Worm (Caenorhabditis elegans) whole organism, L1 larva: ENCODE measurements around the gene islo-1.
A peak's percentile ranks its signal among the peaks of the same experiment; 100 is the strongest.
"Not testable (repeated sequence)": the region's sequence is repeated elsewhere in the genome, so short reads cannot be mapped to it uniquely, and the experiment has no call there.

Experiments
- F16B12.6 ChIP-seq: fragments of 150-350 bp; optimal IDR thresholded peaks from 2 replicates; lab custom pipeline; 2014; ENCODE audit warnings: missing biosample characterization, missing genetic modification characterization
- aha-1 ChIP-seq: fragments of 150-350 bp; optimal IDR thresholded peaks from 2 replicates; lab custom pipeline; 2014; ENCODE audit warnings: missing biosample characterization, missing genetic modification characterization
- aly-2 ChIP-seq: fragments of 150-350 bp; optimal IDR thresholded peaks from 2 replicates; lab custom pipeline; 2014; ENCODE audit warnings: missing biosample characterization, missing genetic modification characterization
- ama-1 ChIP-seq: fragments of 150-350 bp; optimal IDR thresholded peaks from 2 replicates; lab custom pipeline; 2014
- dpl-1 ChIP-seq, 3 experiments: fragments of 150-350 bp in 2 of 3; sonication (generic microtip) in 1 of 3; optimal IDR thresholded peaks; 2 replicates each; lab custom pipeline; 2014 to 2017; ENCODE audit warnings: missing biosample characterization in 3 of 3, missing genetic modification characterization in 3 of 3, missing genetic modification reagents in 3 of 3
- dsc-1 ChIP-seq: sonication (generic microtip); optimal IDR thresholded peaks from 2 replicates; lab custom pipeline; 2016; ENCODE audit warnings: mild to moderate bottlenecking, missing genetic modification characterization, missing compliant biosample characterization
- efl-1 ChIP-seq, 4 experiments: fragments of 150-350 bp; optimal IDR thresholded peaks in 3 of 4; peaks in 1 of 4; 1 replicate in 1 of 4; 2 replicates in 3 of 4; lab custom pipeline; 2014; ENCODE audit warnings: missing biosample characterization in 2 of 4, missing genetic modification characterization in 2 of 4, missing genetic modification reagents in 2 of 4
- efl-3 ChIP-seq: fragments of 200-800 bp; sonication (Bioruptor generic); optimal IDR thresholded peaks from 2 replicates; lab custom pipeline; 2018; ENCODE audit warnings: mild to moderate bottlenecking, missing genetic modification characterization, missing compliant biosample characterization
- egl-13 ChIP-seq: sonication (generic microtip); optimal IDR thresholded peaks from 2 replicates; lab custom pipeline; 2016; ENCODE audit warnings: missing genotype, missing genetic modification reagents, missing genetic modification characterization, missing compliant biosample characterization
- fkh-8 ChIP-seq: sonication (generic microtip); optimal IDR thresholded peaks from 2 replicates; lab custom pipeline; 2016; ENCODE audit warnings: mild to moderate bottlenecking, missing genetic modification characterization, missing compliant biosample characterization
- hlh-17 ChIP-seq: fragments of 200-800 bp; sonication (Bioruptor generic); optimal IDR thresholded peaks from 2 replicates; lab custom pipeline; 2018; ENCODE audit warnings: missing genetic modification characterization, mild to moderate bottlenecking, missing compliant biosample characterization, moderate library complexity, borderline replicate concordance
- hpl-2 ChIP-seq: fragments of 150-350 bp; optimal IDR thresholded peaks from 2 replicates; lab custom pipeline; 2014; ENCODE audit warnings: missing biosample characterization, missing genetic modification reagents, missing genetic modification characterization
- isw-1 ChIP-seq: fragments of 200-800 bp; sonication (Bioruptor generic); IDR thresholded peaks from 2 replicates; pipeline ENCODE4 v1.3.6; 2022; ENCODE audit warnings: missing genetic modification characterization, missing compliant biosample characterization
- lin-13 ChIP-seq: fragments of 150-350 bp; optimal IDR thresholded peaks from 2 replicates; lab custom pipeline; 2014; ENCODE audit warnings: missing biosample characterization, missing genetic modification reagents, missing genetic modification characterization
- lin-35 ChIP-seq, 2 experiments: fragments of 150-350 bp; optimal IDR thresholded peaks; 2 replicates each; lab custom pipeline; 2014; ENCODE audit warnings: missing biosample characterization in 2 of 2, missing genetic modification characterization in 2 of 2, missing genetic modification reagents in 2 of 2
- lin-39 ChIP-seq: fragments of 150-350 bp; optimal IDR thresholded peaks from 2 replicates; lab custom pipeline; 2014; ENCODE audit warnings: missing biosample characterization, missing genetic modification reagents, missing genetic modification characterization
- lsy-2 ChIP-seq, 2 experiments: fragments of 150-350 bp; optimal IDR thresholded peaks; 2 replicates each; lab custom pipeline; 2014; ENCODE audit warnings: missing biosample characterization in 2 of 2, missing genetic modification characterization in 2 of 2
- mab-9 ChIP-seq: fragments of 200-800 bp; sonication (Bioruptor generic); IDR thresholded peaks from 2 replicates; pipeline ENCODE4 v1.3.6; 2022; ENCODE audit warnings: missing genetic modification reagents, missing genetic modification characterization, missing compliant biosample characterization
- nhr-11 ChIP-seq: fragments of 150-350 bp; optimal IDR thresholded peaks from 2 replicates; lab custom pipeline; 2014; ENCODE audit warnings: missing biosample characterization, missing genetic modification characterization
- nhr-28 ChIP-seq: fragments of 150-350 bp; optimal IDR thresholded peaks from 2 replicates; lab custom pipeline; 2014; ENCODE audit warnings: missing biosample characterization, missing genetic modification characterization
- nhr-47 ChIP-seq: sonication (generic microtip); optimal IDR thresholded peaks from 2 replicates; lab custom pipeline; 2016; ENCODE audit warnings: mild to moderate bottlenecking, missing genetic modification characterization, moderate library complexity, missing compliant biosample characterization
- pax-3 ChIP-seq: fragments of 200-800 bp; sonication (Bioruptor generic); optimal IDR thresholded peaks from 2 replicates; lab custom pipeline; 2018; ENCODE audit warnings: mild to moderate bottlenecking, missing genetic modification characterization, moderate library complexity, missing compliant biosample characterization
- skn-1 ChIP-seq: fragments of 150-350 bp; optimal IDR thresholded peaks from 2 replicates; lab custom pipeline; 2014; ENCODE audit warnings: missing biosample characterization, missing genetic modification characterization
- sox-4 ChIP-seq: sonication (generic microtip); optimal IDR thresholded peaks from 2 replicates; lab custom pipeline; 2016; ENCODE audit warnings: missing genetic modification characterization, missing compliant biosample characterization
- sptf-1 ChIP-seq: fragments of 150-350 bp; optimal IDR thresholded peaks from 2 replicates; lab custom pipeline; 2014; ENCODE audit warnings: missing biosample characterization, missing genetic modification characterization
- sup-37 ChIP-seq: fragments of 200-800 bp; sonication (Bioruptor generic); optimal IDR thresholded peaks from 2 replicates; lab custom pipeline; 2018; ENCODE audit warnings: mild to moderate bottlenecking, missing genetic modification characterization, missing compliant biosample characterization
- unc-30 ChIP-seq: sonication (generic microtip); optimal IDR thresholded peaks from 2 replicates; lab custom pipeline; 2017; ENCODE audit warnings: missing biosample characterization, missing genetic modification characterization
- unc-62 ChIP-seq: fragments of 150-350 bp; optimal IDR thresholded peaks from 2 replicates; lab custom pipeline; 2014; ENCODE audit warnings: missing biosample characterization, missing genetic modification reagents, missing genetic modification characterization
- vab-15 ChIP-seq: sonication (generic microtip); optimal IDR thresholded peaks from 2 replicates; lab custom pipeline; 2017; ENCODE audit warnings: missing genotype, mild to moderate bottlenecking, missing genetic modification characterization, missing compliant biosample characterization
- zag-1 ChIP-seq: fragments of 150-350 bp; optimal IDR thresholded peaks from 2 replicates; lab custom pipeline; 2014; ENCODE audit warnings: missing biosample characterization, missing genetic modification characterization

islo-1 gene

ce11 chrIV:8115462-8115861 is 20.7 kb upstream of the islo-1 start, which contains the start of gene irld-8:
Gene irld-8 (plus strand): TSS chrIV:8115762.
- TF ChIP-seq nhr-47 (tag; lab: Kevin White, UChicago), result no peak
- TF ChIP-seq zag-1 (tag; lab: Kevin White, UChicago), result no peak
- TF ChIP-seq sptf-1 (tag; lab: Kevin White, UChicago), result no peak
- no peak for TF ChIP-seq aly-2 (tag; lab: Kevin White, UChicago)
- no peak for TF ChIP-seq mab-9 (GFP tag; lab: Robert Waterston, UW)
- TF ChIP-seq skn-1 (tag; lab: Kevin White, UChicago), result no peak
- TF ChIP-seq hpl-2 (GFP tag; lab: Kevin White, UChicago), result no peak
- TF ChIP-seq efl-1 (optimal IDR thresholded peaks at IDR 0.05; lab: Kevin White, UChicago), result no peak
- TF ChIP-seq efl-1 (GFP tag; optimal IDR thresholded peaks at IDR 0.05 in 1 of 2; lab: Kevin White, UChicago), result no peak
- no peak for TF ChIP-seq nhr-11 (tag; lab: Kevin White, UChicago)
- no peak for TF ChIP-seq F16B12.6 (tag; lab: Kevin White, UChicago)
- TF ChIP-seq lin-13, result no peak
- TF ChIP-seq vab-15 (tag; lab: Kevin White, UChicago), result no peak

ce11 chrIV:8118790-8119189 is 17.4 kb upstream of the islo-1 start, which contains the start of gene F42G8.8:
Gene F42G8.8 (plus strand): TSS chrIV:8119090.
- no peak for TF ChIP-seq ama-1 (lab: Kevin White, UChicago)
- TF ChIP-seq lin-39 (tag; lab: Kevin White, UChicago), result no peak
- no peak for TF ChIP-seq mab-9 (GFP tag; lab: Robert Waterston, UW)
- TF ChIP-seq sup-37 (GFP tag; lab: Kevin White, UChicago), result no peak
- TF ChIP-seq, all 84 proteins: peak for 0

DNA sequence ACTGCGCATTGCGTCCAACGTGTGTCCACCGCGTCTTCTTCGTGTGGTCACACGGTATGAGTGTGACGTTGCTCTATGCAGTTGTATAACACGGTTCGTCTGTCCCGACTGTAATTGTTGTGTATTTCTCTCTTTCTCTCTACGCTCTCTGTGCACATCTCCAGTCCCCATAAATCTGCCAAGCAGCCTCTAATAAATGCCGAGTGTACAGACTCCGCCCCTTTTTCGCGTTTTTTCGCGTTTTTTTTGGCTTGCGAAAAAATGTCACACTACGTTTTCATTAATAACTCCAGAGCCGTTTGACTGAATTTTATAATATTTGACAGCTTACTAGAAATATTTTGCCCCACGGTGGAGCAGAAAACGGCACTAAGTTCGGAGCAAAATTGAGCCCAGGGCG is 13.8 kb upstream of the islo-1 start, which contains the start of gene erp-44.3:
TSS of gene erp-44.3 (plus strand) at position 301 of the 400 bp plus-strand sequence.
- not testable (repeated sequence) for TF ChIP-seq aha-1, egl-13, unc-30 (tag; lab: Kevin White, UChicago)

- TF ChIP-seq efl-1 (optimal IDR thresholded peaks at IDR 0.05; lab: Kevin White, UChicago) (no peak), efl-1 (GFP tag; optimal IDR thresholded peaks at IDR 0.05 in 1 of 2; lab: Kevin White, UChicago) (peak in 1 of 2 experiments; percentile 18), nhr-28 (no peak), lin-35 (GFP tag; optimal IDR thresholded peaks at IDR 0.05; lab: Kevin White, UChicago) (no peak), efl-3 (no peak)
Measured at ce11 chrIV:8126902-8127301, 9.3 kb upstream of the islo-1 start, which contains the start of gene ceph-41. Gene ceph-41 (plus strand): TSS chrIV:8127202.

- TF ChIP-seq hlh-17 (GFP tag; lab: Kevin White, UChicago) (no peak), sox-4 (tag; lab: Kevin White, UChicago) (peak; percentile 57), isw-1 (no peak), dsc-1 (tag; lab: Kevin White, UChicago) (peak; percentile 70), pax-3 (peak; percentile 44), egl-13 (tag; lab: Kevin White, UChicago) (peak; percentile 1), fkh-8 (tag; lab: Kevin White, UChicago) (peak; percentile 85)
Measured at ce11 chrIV:8127430-8127829, 8.8 kb upstream of the islo-1 start.

- TF ChIP-seq dpl-1 (GFP tag; optimal IDR thresholded peaks at IDR 0.05; lab: Kevin White, UChicago) (peak in 1 of 3 experiments; percentile 25), unc-62 (GFP tag; lab: Kevin White, UChicago) (no peak), lsy-2 (tag; optimal IDR thresholded peaks at IDR 0.05; lab: Kevin White, UChicago) (peak in 1 of 2 experiments; percentile 9)
- TF ChIP-seq, all 84 proteins: peak for 2
Measured at ce11 chrIV:8130131-8130611, 6.0 kb upstream of the islo-1 start, which contains the start of the genes ndub-11 and moc-3. Gene ndub-11 (minus strand): TSS chrIV:8130231. Gene moc-3 (plus strand): TSS chrIV:8130561.
